Worm (Caenorhabditis elegans): Measurements from ENCODE around the gene ugt-40.

ugt-40 gene

DNA sequence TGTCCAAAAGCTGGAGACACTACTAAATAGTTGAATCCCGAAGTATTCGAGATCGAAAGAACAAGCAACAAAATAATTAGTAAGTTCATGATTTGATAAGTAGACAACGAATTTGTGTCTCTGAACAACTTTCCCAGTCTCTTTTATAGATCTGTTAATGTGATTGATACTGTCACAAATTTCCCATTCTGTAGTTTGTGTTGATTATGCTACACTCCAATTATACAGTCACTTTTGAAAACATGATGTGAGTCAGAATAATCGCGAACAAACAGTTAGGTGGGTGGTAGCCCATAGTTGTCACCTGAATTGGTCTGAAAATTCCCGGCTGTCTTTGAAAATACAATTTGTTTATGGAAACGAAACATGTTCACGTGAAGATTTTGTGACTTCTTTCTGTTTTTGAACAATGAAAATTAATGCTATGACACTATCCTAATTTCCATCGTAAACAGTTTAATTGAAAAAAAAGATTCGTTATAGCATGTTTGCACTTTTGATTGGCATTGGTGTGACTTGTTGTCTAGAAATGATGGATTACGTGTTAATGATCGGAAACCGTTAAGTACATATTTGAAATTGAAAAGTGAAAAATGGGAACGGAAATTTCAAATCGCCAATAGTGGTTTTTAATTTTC is 21.8 kb upstream of the ugt-40 start, which contains the start of gene ugt-41 (continued):
- TF ChIP-seq C34B4.2 (tag; optimal IDR thresholded peaks at IDR 0.05): no peak
- TF ChIP-seq sptf-1 (tag; optimal IDR thresholded peaks at IDR 0.05): no peak
- no peak for TF ChIP-seq grh-1 (GFP tag; IDR thresholded peaks at IDR 0.05)
- TF ChIP-seq fkh-8 (tag; optimal IDR thresholded peaks at IDR 0.05): no peak
- no peak for TF ChIP-seq lsy-2 (tag; optimal IDR thresholded peaks at IDR 0.05)
- no peak for TF ChIP-seq fkh-4 (tag; optimal IDR thresholded peaks at IDR 0.05; ENCODE audit: borderline replicate concordance)
- TF ChIP-seq efl-3 (GFP tag; optimal IDR thresholded peaks at IDR 0.05): no peak
- TF ChIP-seq elt-2 (tag; optimal IDR thresholded peaks at IDR 0.05): no peak
- TF ChIP-seq fkh-10 (GFP tag; optimal IDR thresholded peaks at IDR 0.05): no peak
- no peak for TF ChIP-seq Y116A8C.19 (tag; optimal IDR thresholded peaks at IDR 0.05; ENCODE audit: borderline replicate concordance)
- no peak for TF ChIP-seq ceh-88 (GFP tag; IDR thresholded peaks at IDR 0.05)
- TF ChIP-seq vab-15 (tag; optimal IDR thresholded peaks at IDR 0.05): no peak
- no peak for TF ChIP-seq nhr-28 (tag; optimal IDR thresholded peaks at IDR 0.05)
- no peak for TF ChIP-seq snpc-4 (tag; optimal IDR thresholded peaks at IDR 0.05)

ce11 chrV:7159391-7159790 is 17.6 kb upstream of the ugt-40 start, which contains the start of gene str-204:
Gene str-204 (plus strand): TSS chrV:7159691.
- no peak for TF ChIP-seq aly-2 (tag; optimal IDR thresholded peaks at IDR 0.05)
- TF ChIP-seq mab-9 (GFP tag; IDR thresholded peaks at IDR 0.05): no peak
- TF ChIP-seq ceh-82 (tag; optimal IDR thresholded peaks at IDR 0.05): no peak

- TF ChIP-seq pqm-1 (tag; optimal IDR thresholded peaks at IDR 0.05) (no peak), lin-14 (GFP tag; optimal IDR thresholded peaks at IDR 0.05) (peak; percentile 41), nhr-11 (tag; optimal IDR thresholded peaks at IDR 0.05) (no peak), skn-1 (tag; optimal IDR thresholded peaks at IDR 0.05) (no peak), snu-23 (GFP tag; optimal IDR thresholded peaks at IDR 0.05) (peak; percentile 5), C16A3.4 (tag; optimal IDR thresholded peaks at IDR 0.05) (no peak), nhr-20 (tag; optimal IDR thresholded peaks at IDR 0.05) (peak; percentile 20), ces-1 (GFP tag; optimal IDR thresholded peaks at IDR 0.05) (no peak), lin-35 (GFP tag; optimal IDR thresholded peaks at IDR 0.05) (no peak), elt-2 (tag; optimal IDR thresholded peaks at IDR 0.05) (peak; percentile 62), elt-3 (tag; optimal IDR thresholded peaks at IDR 0.05) (peak in 3 of 6 experiments; percentile 17 to 42 (median 41))
Observed at ce11 chrV:7157089-7157488, 15.3 kb upstream of the ugt-40 start, which contains the start of gene ugt-39. Gene ugt-39 (plus strand): TSS chrV:7157142.

DNA sequence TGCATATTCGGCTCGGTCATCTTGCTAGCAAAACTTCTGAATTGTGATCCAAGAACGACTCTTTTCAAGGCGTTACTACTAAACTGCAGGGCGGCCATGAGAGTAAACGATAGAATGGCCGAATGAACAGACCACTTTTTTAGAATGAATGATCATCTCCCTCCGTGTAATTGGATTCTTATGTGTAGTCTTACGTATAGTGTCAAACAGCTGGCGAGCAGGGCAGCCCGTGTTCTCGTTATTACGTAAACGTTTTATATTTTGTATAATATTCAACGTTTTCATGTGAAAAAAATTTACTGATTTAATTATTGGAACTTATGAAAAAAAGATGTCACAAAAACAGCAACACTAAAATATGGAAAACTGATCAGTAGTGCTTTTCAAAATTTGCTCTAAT is 14.3 kb upstream of the ugt-40 start, which contains the start of gene F10D2.10:
Gene F10D2.10, minus strand, starts transcription at position 101 of the 400 bp plus-strand sequence.
- no peak for TF ChIP-seq fkh-8 (tag; optimal IDR thresholded peaks at IDR 0.05)

DNA sequence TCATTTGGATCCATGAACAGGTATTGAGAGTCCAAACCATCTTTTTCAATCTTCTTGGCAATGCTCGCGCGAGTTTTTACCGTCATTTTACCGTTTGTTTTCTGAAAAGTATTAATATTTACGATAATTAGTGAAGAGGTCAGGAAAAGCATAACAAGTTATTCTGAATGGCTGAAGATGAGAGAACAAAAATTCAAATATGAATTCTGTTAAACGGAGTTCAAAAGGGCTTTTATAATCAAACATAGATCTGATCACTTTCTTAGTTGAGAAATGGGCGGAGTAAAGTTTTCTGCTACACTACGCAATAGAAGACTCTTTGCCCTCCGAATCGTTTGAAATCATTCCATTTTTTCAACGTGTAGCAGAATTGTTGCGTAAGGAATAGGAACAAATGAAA is 11.3 kb upstream of the ugt-40 start, which contains the start of gene fat-7:
Gene fat-7, minus strand, starts transcription at position 101 of the 400 bp plus-strand sequence.
- no peak for TF ChIP-seq ceh-88 (GFP tag; IDR thresholded peaks at IDR 0.05)
- no peak for TF ChIP-seq nhr-47 (tag; optimal IDR thresholded peaks at IDR 0.05)
- no peak for TF ChIP-seq snpc-4 (tag; optimal IDR thresholded peaks at IDR 0.05)
- no peak for TF ChIP-seq nhr-11 (tag; optimal IDR thresholded peaks at IDR 0.05)
- no peak for TF ChIP-seq efl-1 (optimal IDR thresholded peaks at IDR 0.05)
- TF ChIP-seq efl-1 (GFP tag; optimal IDR thresholded peaks at IDR 0.05 in 1 of 2): peak in 1 of 2 experiments; percentile 30
- no peak for TF ChIP-seq hlh-4 (tag; optimal IDR thresholded peaks at IDR 0.05)
- no peak for TF ChIP-seq lin-35 (GFP tag; optimal IDR thresholded peaks at IDR 0.05)
- TF ChIP-seq nhr-12 (tag; optimal IDR thresholded peaks at IDR 0.05): no peak

ce11 chrV:7150570-7150969 is 8.8 kb upstream of the ugt-40 start, which contains the start of gene F10D2.8:
Gene F10D2.8 (minus strand): TSS chrV:7150714.
- peak; percentile 20 for TF ChIP-seq nhr-20 (tag; optimal IDR thresholded peaks at IDR 0.05)
- TF ChIP-seq snpc-4 (tag; optimal IDR thresholded peaks at IDR 0.05): no peak
- peak; percentile 87 for TF ChIP-seq elt-2 (tag; optimal IDR thresholded peaks at IDR 0.05)
- TF ChIP-seq lin-39 (tag; optimal IDR thresholded peaks at IDR 0.05): no peak
- peak; percentile 76 for TF ChIP-seq tlp-1 (tag; optimal IDR thresholded peaks at IDR 0.05)
- TF ChIP-seq elt-3 (tag; optimal IDR thresholded peaks at IDR 0.05): peak in 4 of 6 experiments; percentile 4 to 77 (median 42)

All from whole organism, L1 larva.